Worm (Caenorhabditis elegans): ENCODE data around the gene epg-3.

Gene epg-3

DNA sequence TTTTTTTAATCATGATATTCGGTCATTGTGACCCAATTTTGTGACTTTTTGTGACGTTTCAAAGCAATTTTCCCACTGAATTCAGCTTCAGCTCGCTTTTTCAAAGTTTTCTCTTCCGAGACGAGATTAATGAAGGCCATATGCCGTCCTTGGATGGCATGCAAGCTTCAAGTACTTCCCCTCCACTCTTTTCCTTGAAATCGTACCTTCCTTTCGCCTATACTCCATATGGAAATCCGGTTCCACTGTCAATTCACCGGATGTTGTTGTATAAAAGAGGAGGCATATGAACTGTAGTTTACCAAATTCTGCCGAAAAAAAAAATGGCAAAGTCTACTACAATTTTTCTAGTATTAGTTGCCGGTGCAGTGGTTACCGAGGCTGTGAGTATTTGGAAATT lies 46.3 kb downstream of the epg-3 start, which contains the start of gene ZK1010.4:
Gene ZK1010.4, plus strand, starts transcription at position 301 of the 400 bp plus-strand sequence.
- no peak for TF ChIP-seq bed-3 (GFP tag; optimal IDR thresholded peaks at IDR 0.05)
- no peak for TF ChIP-seq unc-120 (tag; optimal IDR thresholded peaks at IDR 0.05; ENCODE audit: poor library complexity, severe bottlenecking)
- TF ChIP-seq zip-8 (tag; optimal IDR thresholded peaks at IDR 0.05): no peak
- no peak for TF ChIP-seq mls-2 (tag; optimal IDR thresholded peaks at IDR 0.05)
- no peak for TF ChIP-seq lsy-2 (tag; optimal IDR thresholded peaks at IDR 0.05)
- no peak for TF ChIP-seq lin-32 (GFP tag; optimal IDR thresholded peaks at IDR 0.05)
- TF ChIP-seq mab-5 (tag; optimal IDR thresholded peaks at IDR 0.05): no peak

DNA sequence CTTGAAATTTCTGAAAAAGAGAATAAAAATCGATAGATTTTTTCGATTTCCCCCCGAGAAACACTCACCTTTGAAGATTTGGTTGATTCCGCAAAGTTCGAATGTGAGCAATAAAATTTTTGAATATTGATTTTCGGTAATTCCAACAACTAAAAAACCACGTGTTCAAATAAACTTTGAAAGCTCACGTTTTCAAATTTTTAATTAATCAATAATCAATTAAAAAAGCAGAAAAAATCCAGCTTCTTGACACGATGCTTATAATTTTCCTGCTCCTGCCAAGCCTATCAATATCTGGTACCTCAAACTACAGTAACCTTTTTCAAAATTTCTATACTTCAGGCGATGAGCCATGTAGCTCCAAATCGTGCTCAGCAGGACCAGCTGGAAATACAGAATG lies 52.9 kb downstream of the epg-3 start, which contains the start of gene ZK1010.5:
Gene ZK1010.5, minus strand, starts transcription at position 101 of the 400 bp plus-strand sequence.
- TF ChIP-seq zip-8 (tag; optimal IDR thresholded peaks at IDR 0.05): no peak
- TF ChIP-seq unc-62 (GFP tag; optimal IDR thresholded peaks at IDR 0.05): no peak
- TF ChIP-seq sem-2 (GFP tag; optimal IDR thresholded peaks at IDR 0.05): no peak
- TF ChIP-seq mab-5 (tag; optimal IDR thresholded peaks at IDR 0.05): no peak
- no peak for TF ChIP-seq nhr-237 (tag; optimal IDR thresholded peaks at IDR 0.05)
- TF ChIP-seq mep-1 (tag; optimal IDR thresholded peaks at IDR 0.05): no peak
- TF ChIP-seq elt-1 (tag; optimal IDR thresholded peaks at IDR 0.05; ENCODE audit: borderline replicate concordance, insufficient read depth): no peak
- TF ChIP-seq nhr-76 (tag; optimal IDR thresholded peaks at IDR 0.05): no peak
- no peak for TF ChIP-seq lsy-2 (tag; optimal IDR thresholded peaks at IDR 0.05)
- no peak for TF ChIP-seq ces-1 (GFP tag; optimal IDR thresholded peaks at IDR 0.05)
- TF ChIP-seq blmp-1 (tag; optimal IDR thresholded peaks at IDR 0.05): no peak
- TF ChIP-seq unc-39 (tag; optimal IDR thresholded peaks at IDR 0.05): no peak
- no peak for TF ChIP-seq flh-1 (GFP tag; optimal IDR thresholded peaks at IDR 0.05)
- TF ChIP-seq drap-1 (GFP tag; optimal IDR thresholded peaks at IDR 0.05): no peak
- TF ChIP-seq cnd-1 (tag; optimal IDR thresholded peaks at IDR 0.05): no peak
- TF ChIP-seq ham-2 (GFP tag; optimal IDR thresholded peaks at IDR 0.05): no peak

DNA sequence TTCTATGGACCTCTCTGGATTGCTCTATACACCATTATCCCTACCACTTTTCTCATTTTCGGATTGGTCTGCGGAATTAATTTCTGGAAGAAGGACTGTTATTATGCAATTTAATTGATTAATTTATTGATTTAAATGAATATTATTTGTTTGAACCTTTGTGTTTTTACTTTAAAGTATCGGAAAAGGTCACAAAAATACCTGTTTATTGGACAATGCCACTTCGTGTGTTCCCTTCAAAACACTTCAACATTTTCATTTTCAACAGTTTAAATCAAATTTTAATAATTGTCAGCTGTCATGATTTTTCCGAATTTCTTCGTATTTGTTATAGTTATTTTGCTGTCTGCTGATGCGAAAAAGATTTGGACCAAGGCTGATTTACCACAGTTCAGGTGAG lies 56.5 kb downstream of the epg-3 start, which contains the start of gene ZK1010.12:
Gene ZK1010.12, plus strand, starts transcription at position 301 of the 400 bp plus-strand sequence.
- TF ChIP-seq ceh-43 (GFP tag; optimal IDR thresholded peaks at IDR 0.05): no peak
- TF ChIP-seq mls-2 (tag; optimal IDR thresholded peaks at IDR 0.05): no peak
- no peak for TF ChIP-seq mep-1 (tag; optimal IDR thresholded peaks at IDR 0.05)
- TF ChIP-seq ceh-39 (tag; optimal IDR thresholded peaks at IDR 0.05): no peak
- TF ChIP-seq zip-8 (tag; optimal IDR thresholded peaks at IDR 0.05): no peak
- TF ChIP-seq pha-4 (tag; optimal IDR thresholded peaks at IDR 0.05): no peak
- TF ChIP-seq tbx-8 (GFP tag; optimal IDR thresholded peaks at IDR 0.05): no peak
- no peak for TF ChIP-seq nhr-2 (tag; optimal IDR thresholded peaks at IDR 0.05)
- no peak for TF ChIP-seq hlh-1 (tag; optimal IDR thresholded peaks at IDR 0.05)
- TF ChIP-seq elt-1 (tag; optimal IDR thresholded peaks at IDR 0.05; ENCODE audit: borderline replicate concordance, insufficient read depth): no peak
- TF ChIP-seq ztf-11 (tag; optimal IDR thresholded peaks at IDR 0.05): no peak
- no peak for TF ChIP-seq ces-1 (GFP tag; optimal IDR thresholded peaks at IDR 0.05)
- TF ChIP-seq unc-62 (GFP tag; optimal IDR thresholded peaks at IDR 0.05): no peak
- no peak for TF ChIP-seq mab-5 (tag; optimal IDR thresholded peaks at IDR 0.05)
- TF ChIP-seq elt-3 (tag; optimal IDR thresholded peaks at IDR 0.05): no peak
- TF ChIP-seq lin-32 (GFP tag; optimal IDR thresholded peaks at IDR 0.05): no peak
- TF ChIP-seq unc-120 (tag; optimal IDR thresholded peaks at IDR 0.05; ENCODE audit: poor library complexity, severe bottlenecking): no peak

All from whole organism, mixed stage, embryonic.